Worm (Caenorhabditis elegans): Measurements from ENCODE around the gene srg-22.

Gene srg-22

ce11 chrII:3100546-3100945 is 7.3 kb upstream of the srg-22 start, which contains the start of gene srg-24:
Gene srg-24, minus strand, starts transcription at chrII:3100646.
- TF ChIP-seq unc-130 (GFP tag; optimal IDR thresholded peaks at IDR 0.05) (no peak), nhr-41 (GFP tag; IDR thresholded peaks at IDR 0.05) (no peak), ceh-28 (tag; optimal IDR thresholded peaks at IDR 0.05) (no peak), cey-2 (tag; optimal IDR thresholded peaks at IDR 0.05; ENCODE audit: borderline replicate concordance, insufficient read depth) (no peak), snpc-1.2 (GFP tag; IDR thresholded peaks at IDR 0.05) (no peak), unc-39 (tag; optimal IDR thresholded peaks at IDR 0.05) (no peak)

- TF ChIP-seq spr-3 (GFP tag; optimal IDR thresholded peaks at IDR 0.05) (no peak), php-3 (GFP tag; IDR thresholded peaks at IDR 0.05) (no peak), spr-1 (tag; optimal IDR thresholded peaks at IDR 0.05) (no peak), daf-12 (tag; optimal IDR thresholded peaks at IDR 0.05) (no peak), rbr-2 (tag; optimal IDR thresholded peaks at IDR 0.05) (no peak), ceh-44 (GFP tag; IDR thresholded peaks at IDR 0.05) (no peak), cey-2 (tag; optimal IDR thresholded peaks at IDR 0.05; ENCODE audit: borderline replicate concordance, insufficient read depth) (no peak), hmg-1.1 (GFP tag; IDR thresholded peaks at IDR 0.05) (no peak), ceh-32 (tag; optimal IDR thresholded peaks at IDR 0.05; ENCODE audit: poor library complexity) (no peak), zag-1 (tag; optimal IDR thresholded peaks at IDR 0.05) (no peak), F49E8.2 (tag; optimal IDR thresholded peaks at IDR 0.05; ENCODE audit: borderline replicate concordance) (no peak), dmd-6 (GFP tag; IDR thresholded peaks at IDR 0.05) (no peak), nhr-10 (tag; optimal IDR thresholded peaks at IDR 0.05) (no peak), tra-1 (GFP tag; IDR thresholded peaks at IDR 0.05) (no peak), unc-130 (GFP tag; optimal IDR thresholded peaks at IDR 0.05) (no peak), madf-5 (GFP tag; IDR thresholded peaks at IDR 0.05) (no peak), mdt-29 (GFP tag; IDR thresholded peaks at IDR 0.05) (no peak), vab-7 (GFP tag; IDR thresholded peaks at IDR 0.05) (no peak), hlh-11 (tag; optimal IDR thresholded peaks at IDR 0.05) (no peak), Y48G9A.11 (GFP tag; IDR thresholded peaks at IDR 0.05) (no peak)
Observed at ce11 chrII:3096857-3097256, 3.6 kb upstream of the srg-22 start, which contains the start of gene Y25C1A.14. Gene Y25C1A.14, minus strand, starts transcription at chrII:3096957.

ce11 chrII:3096060-3096459 is 2.8 kb upstream of the srg-22 start, which contains the start of gene srg-23:
Gene srg-23, minus strand, starts transcription at chrII:3096160.
- TF ChIP-seq F26F4.8 (GFP tag; conservative IDR thresholded peaks at IDR 0.05) (no peak), attf-4 (tag; optimal IDR thresholded peaks at IDR 0.05) (no peak), Y105C5A.15 (GFP tag; IDR thresholded peaks at IDR 0.05) (no peak), lin-15B (tag; optimal IDR thresholded peaks at IDR 0.05) (no peak), dmd-6 (GFP tag; IDR thresholded peaks at IDR 0.05) (no peak), snpc-4 (tag; optimal IDR thresholded peaks at IDR 0.05) (no peak), sdz-12 (GFP tag; optimal IDR thresholded peaks at IDR 0.05) (no peak), skn-1 (tag; optimal IDR thresholded peaks at IDR 0.05) (no peak), ZK546.5 (tag; optimal IDR thresholded peaks at IDR 0.05) (no peak), duxl-1 (tag; optimal IDR thresholded peaks at IDR 0.05; ENCODE audit: poor library complexity) (no peak), lin-38 (GFP tag; IDR thresholded peaks at IDR 0.05) (no peak), ces-1 (GFP tag; optimal IDR thresholded peaks at IDR 0.05) (no peak), zip-11 (GFP tag; IDR thresholded peaks at IDR 0.05) (no peak), egl-27 (tag; optimal IDR thresholded peaks at IDR 0.05) (no peak), ZK337.2 (GFP tag; IDR thresholded peaks at IDR 0.05) (no peak), tra-1 (GFP tag; IDR thresholded peaks at IDR 0.05) (no peak), pha-4 (GFP tag; IDR thresholded peaks at IDR 0.05) (no peak), pha-4 (tag; optimal IDR thresholded peaks at IDR 0.05) (no peak), nhr-77 (tag; optimal IDR thresholded peaks at IDR 0.05) (no peak), mxl-3 (GFP tag; optimal IDR thresholded peaks at IDR 0.05) (no peak)
